4 fruit fly cellular contexts compared by ENCODE assay signal in genomic region chrX:18321358-18321757, dm6.
TF ChIP-seq lines count a peak whose summit lies in the region.

No protein-coding gene starts in this region.

- peak; percentile 44 to 49 for TF ChIP-seq CTCF in S2 (optimal IDR thresholded peaks at IDR 0.05; lab: Kevin White, UChicago)
- TF ChIP-seq CTCF in whole organism, embryonic (GFP tag; optimal IDR thresholded peaks at IDR 0.05; lab: Kevin White, UChicago): peak; percentile 58

TF ChIP-seq in whole organism, adult, 20 proteins besides CTCF, POLR2A, EP300 and RAD21:
- TF ChIP-seq ovo (GFP tag; optimal IDR thresholded peaks at IDR 0.05; lab: Kevin White, UChicago): peak; percentile 12
- TF ChIP-seq pad (GFP tag; optimal IDR thresholded peaks at IDR 0.05; lab: Kevin White, UChicago): no peak
TF ChIP-seq in whole organism, adult: peak in this region for 1.

TF ChIP-seq in whole organism, embryonic, 481 proteins besides CTCF, POLR2A, EP300 and RAD21 (continues in another document):
- TF ChIP-seq CG14014 (GFP tag; IDR thresholded peaks at IDR 0.05; lab: Robert Waterston, UW): 0 out of 2 replicates have a peak, but pooled peaks have one; percentile 7
- no peak for TF ChIP-seq CG17568 (GFP tag; optimal IDR thresholded peaks at IDR 0.05; lab: Kevin White, UChicago)
- 0 out of 2 replicates have a peak, but pooled peaks have one; percentile 15 for TF ChIP-seq Ada2b (GFP tag; IDR thresholded peaks at IDR 0.05; lab: Robert Waterston, UW)
- peak; percentile 7 for TF ChIP-seq CG30403 (GFP tag; optimal IDR thresholded peaks at IDR 0.05; lab: Kevin White, UChicago)
- no peak for TF ChIP-seq al (GFP tag; IDR thresholded peaks at IDR 0.05; lab: Robert Waterston, UW)
- no peak for TF ChIP-seq ash1 (GFP tag; optimal IDR thresholded peaks at IDR 0.05; lab: Kevin White, UChicago)
- no peak for TF ChIP-seq CG12769 (tag; optimal IDR thresholded peaks at IDR 0.05; lab: Kevin White, UChicago)
- 0 out of 2 replicates have a peak, but pooled peaks have one; percentile 32 for TF ChIP-seq CG9932 (GFP tag; IDR thresholded peaks at IDR 0.05; lab: Robert Waterston, UW)
- peak; percentile 5 for TF ChIP-seq Hsf (GFP tag; optimal IDR thresholded peaks at IDR 0.05; lab: Kevin White, UChicago)
- TF ChIP-seq phol (tag; optimal IDR thresholded peaks at IDR 0.05; lab: Kevin White, UChicago): no peak
- TF ChIP-seq CG7987 (GFP tag; optimal IDR thresholded peaks at IDR 0.05; lab: Kevin White, UChicago): no peak
- no peak for TF ChIP-seq Max (GFP tag; optimal IDR thresholded peaks at IDR 0.05; lab: Kevin White, UChicago)
- TF ChIP-seq CrebB (tag; optimal IDR thresholded peaks at IDR 0.05; lab: Kevin White, UChicago): no peak
- TF ChIP-seq sr (GFP tag; IDR thresholded peaks at IDR 0.05; lab: Robert Waterston, UW): no peak
- TF ChIP-seq btn (GFP tag; optimal IDR thresholded peaks at IDR 0.05; lab: Kevin White, UChicago): no peak
- no peak for TF ChIP-seq org-1 (GFP tag; optimal IDR thresholded peaks at IDR 0.05; lab: Kevin White, UChicago)
- TF ChIP-seq Bgb (GFP tag; IDR thresholded peaks at IDR 0.05; lab: Robert Waterston, UW; ENCODE audit: partially characterized antibody): 0 out of 2 replicates have a peak, but pooled peaks have one; percentile 24
- 0 out of 2 replicates have a peak, but pooled peaks have one; percentile 38 for TF ChIP-seq CG42726 (GFP tag; IDR thresholded peaks at IDR 0.05; lab: Robert Waterston, UW; ENCODE audit: partially characterized antibody)
- TF ChIP-seq MBD-R2 (GFP tag; IDR thresholded peaks at IDR 0.05; lab: Robert Waterston, UW): 0 out of 2 replicates have a peak, but pooled peaks have one; percentile 11
- peak; percentile 2 for TF ChIP-seq Jarid2 (GFP tag; optimal IDR thresholded peaks at IDR 0.05; lab: Kevin White, UChicago)
- 0 out of 2 replicates have a peak, but pooled peaks have one; percentile 4 for TF ChIP-seq E2f2 (GFP tag; IDR thresholded peaks at IDR 0.05; lab: Robert Waterston, UW)
- TF ChIP-seq pzg (GFP tag; optimal IDR thresholded peaks at IDR 0.05; lab: Kevin White, UChicago): peak; percentile 11
- TF ChIP-seq dpn (GFP tag; optimal IDR thresholded peaks at IDR 0.05; lab: Kevin White, UChicago): peak in 1 of 2 experiments; percentile 16
- no peak for TF ChIP-seq Dad (GFP tag; optimal IDR thresholded peaks at IDR 0.05; lab: Kevin White, UChicago)
- peak; percentile 57 for TF ChIP-seq slbo (GFP tag; IDR thresholded peaks at IDR 0.05; lab: Robert Waterston, UW)
- no peak for TF ChIP-seq Nf-YB (GFP tag; optimal IDR thresholded peaks at IDR 0.05; lab: Kevin White, UChicago)
- no peak for TF ChIP-seq Sox100B (GFP tag; optimal IDR thresholded peaks at IDR 0.05; lab: Kevin White, UChicago)
- peak; percentile 3 for TF ChIP-seq Myb (GFP tag; optimal IDR thresholded peaks at IDR 0.05; lab: Kevin White, UChicago)
- no peak for TF ChIP-seq sim (GFP tag; IDR thresholded peaks at IDR 0.05; lab: Robert Waterston, UW)
- no peak for TF ChIP-seq ind (GFP tag; optimal IDR thresholded peaks at IDR 0.05; lab: Kevin White, UChicago)
- peak; percentile 43 for TF ChIP-seq Med (GFP tag; lab: Kevin White, UChicago)
- peak; percentile 11 for TF ChIP-seq HmgZ (tag; optimal IDR thresholded peaks at IDR 0.05; lab: Kevin White, UChicago)
- no peak for TF ChIP-seq tin (GFP tag; optimal IDR thresholded peaks at IDR 0.05; lab: Kevin White, UChicago)
- peak; percentile 99 for TF ChIP-seq CG15073 (GFP tag; optimal IDR thresholded peaks at IDR 0.05; lab: Kevin White, UChicago)
- TF ChIP-seq gfzf (GFP tag; optimal IDR thresholded peaks at IDR 0.05; lab: Kevin White, UChicago): peak; percentile 6
- no peak for TF ChIP-seq Elba2 (GFP tag; optimal IDR thresholded peaks at IDR 0.05; lab: Kevin White, UChicago)
- TF ChIP-seq CG2199 (GFP tag; IDR thresholded peaks at IDR 0.05; lab: Robert Waterston, UW): peak; percentile 94; the same call in 2 of the 3 replicates
- TF ChIP-seq ftz-f1 (GFP tag; optimal IDR thresholded peaks at IDR 0.05; lab: Kevin White, UChicago): no peak
- TF ChIP-seq CG10366 (GFP tag; IDR thresholded peaks at IDR 0.05; lab: Robert Waterston, UW): peak; percentile 23; the same call in 1 of the 2 replicates
- peak; percentile 40 for TF ChIP-seq pita (GFP tag; optimal IDR thresholded peaks at IDR 0.05; lab: Kevin White, UChicago)
- TF ChIP-seq CG2712 (tag; optimal IDR thresholded peaks at IDR 0.05; lab: Kevin White, UChicago): no peak
- peak in 1 of 2 experiments; percentile 78 for TF ChIP-seq Pdp1 (GFP tag; optimal IDR thresholded peaks at IDR 0.05; lab: Kevin White, UChicago)

TF ChIP-seq in whole organism, prepupa, 60 proteins besides CTCF, POLR2A, EP300 and RAD21:
- TF ChIP-seq CG8119 (GFP tag; IDR thresholded peaks at IDR 0.05; lab: Robert Waterston, UW) (no peak), CG10631 (GFP tag; optimal IDR thresholded peaks at IDR 0.05; lab: Kevin White, UChicago) (peak; percentile 17), CG6276 (GFP tag; optimal IDR thresholded peaks at IDR 0.05; lab: Kevin White, UChicago) (no peak), Hr38 (GFP tag; optimal IDR thresholded peaks at IDR 0.05; lab: Kevin White, UChicago) (no peak), svp (GFP tag; lab: Kevin White, UChicago) (no peak), cyc (GFP tag; optimal IDR thresholded peaks at IDR 0.05; lab: Kevin White, UChicago) (no peak), Smox (GFP tag; optimal IDR thresholded peaks at IDR 0.05; lab: Kevin White, UChicago) (no peak), Eip78C (GFP tag; lab: Kevin White, UChicago) (no peak), CG4318 (GFP tag; optimal IDR thresholded peaks at IDR 0.05; lab: Kevin White, UChicago) (no peak)
TF ChIP-seq in whole organism, prepupa: peak in this region for 1.
